Worm (Caenorhabditis elegans): Measurements from ENCODE around the gene rbm-17.

DNA sequence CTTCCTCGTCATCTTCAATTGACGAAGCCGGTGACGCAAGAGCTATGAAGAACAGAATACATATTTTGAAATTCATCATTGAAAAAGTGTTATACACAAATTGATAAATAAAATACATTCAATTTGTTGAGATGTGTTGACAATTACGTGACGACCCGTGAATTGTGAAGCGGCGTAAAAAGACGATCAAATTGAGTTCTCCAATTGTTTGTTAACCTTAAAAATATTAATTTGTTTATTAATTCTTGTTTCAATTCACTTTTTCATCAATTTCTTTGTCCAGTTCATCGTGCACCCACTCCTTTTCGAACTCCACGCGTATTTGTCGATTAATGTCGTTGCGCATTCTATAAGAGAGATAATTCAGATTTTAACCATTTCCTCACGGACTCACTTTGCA is 46.0 kb upstream of the rbm-17 start, which contains the start of gene spe-36:
- no peak for TF ChIP-seq ceh-82 (tag; optimal IDR thresholded peaks at IDR 0.05)
- no peak for TF ChIP-seq gei-8 (GFP tag; optimal IDR thresholded peaks at IDR 0.05)
- no peak for TF ChIP-seq nhr-237 (tag; optimal IDR thresholded peaks at IDR 0.05)
- TF ChIP-seq mdl-1 (tag; optimal IDR thresholded peaks at IDR 0.05), result no peak
- TF ChIP-seq zfp-2 (tag; optimal IDR thresholded peaks at IDR 0.05), result no peak
- no peak for TF ChIP-seq duxl-1 (tag; optimal IDR thresholded peaks at IDR 0.05; ENCODE audit: poor library complexity)
- TF ChIP-seq unc-62 (GFP tag; optimal IDR thresholded peaks at IDR 0.05 in 1 of 2), result no peak
- TF ChIP-seq unc-62 (tag; optimal IDR thresholded peaks at IDR 0.05), result no peak
